Worm (Caenorhabditis elegans): ENCODE data around the gene F01F1.2.

- TF ChIP-seq dao-5 (tag; optimal IDR thresholded peaks at IDR 0.05) (no peak), him-1 (tag; optimal IDR thresholded peaks at IDR 0.05) (no peak)
Measured at ce11 chrIII:5841676-5842075, 36.7 kb upstream of the F01F1.2 start.
